Fruit fly (Drosophila melanogaster) whole organism, pupa: ENCODE results near the gene CG10996.

Source experiments
- CG10348 ChIP-seq: fragments of 200-800 bp; sonication (Bioruptor generic); IDR thresholded peaks from 2 replicates; pipeline ENCODE4 v1.3.6; 2022; ENCODE audit warnings: missing biosample characterization, missing genetic modification characterization
- CG4496 ChIP-seq: fragments of 200-800 bp; sonication (Bioruptor generic); IDR thresholded peaks from 3 replicates; pipeline ENCODE4 v1.3.6; 2022; ENCODE audit warnings: missing biosample characterization, missing genetic modification characterization
- CG9948 ChIP-seq: fragments of 200-800 bp; sonication (Bioruptor generic); optimal IDR thresholded peaks from 2 replicates; lab custom pipeline; 2018; ENCODE audit warnings: missing biosample characterization, mild to moderate bottlenecking, missing genetic modification characterization, moderate library complexity
- D1 ChIP-seq: fragments of 200-800 bp; sonication (Bioruptor generic); optimal IDR thresholded peaks from 2 replicates; lab custom pipeline; 2018; ENCODE audit warnings: missing biosample characterization, mild to moderate bottlenecking, missing genetic modification characterization, moderate library complexity
- fd96Ca ChIP-seq: fragments of 200-800 bp; sonication (Bioruptor generic); IDR thresholded peaks from 3 replicates; pipeline ENCODE4 v1.3.6; 2022; ENCODE audit warnings: missing biosample characterization, missing genetic modification characterization

DNA sequence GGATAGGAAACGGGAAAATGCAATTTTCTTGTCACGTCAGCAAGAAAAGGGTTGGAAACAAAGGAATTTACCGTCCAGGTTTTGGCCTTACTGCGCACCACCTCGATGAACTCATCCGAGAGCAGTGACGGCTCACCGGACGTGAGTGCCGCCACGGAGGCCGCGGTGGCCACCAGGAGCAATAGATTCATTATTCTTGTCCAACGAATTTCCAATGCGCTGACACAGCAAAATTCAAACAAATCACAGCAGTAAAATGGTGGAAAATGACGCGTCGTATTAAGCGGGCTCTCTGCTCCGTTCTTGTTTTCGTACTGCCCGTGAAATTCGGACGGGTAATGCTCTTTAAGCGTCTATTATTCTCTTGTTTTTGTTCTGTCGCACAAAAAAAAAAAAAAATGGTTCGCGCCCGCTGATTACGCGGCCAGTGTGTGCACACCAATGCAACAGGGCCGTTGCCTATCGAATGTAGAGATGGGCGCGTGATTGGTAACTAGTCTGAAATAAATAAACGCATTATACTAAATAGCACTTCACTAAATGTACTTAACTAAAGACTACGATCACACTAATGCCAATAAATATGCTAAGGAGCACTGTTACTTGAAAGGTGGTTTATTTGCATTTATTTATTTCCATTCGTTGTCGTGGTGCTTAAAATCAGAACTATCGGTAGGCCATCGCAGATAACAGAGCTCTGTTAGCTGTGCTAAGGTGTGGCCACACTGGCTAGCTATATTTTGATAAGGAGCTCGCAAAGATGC, 15.5 kb downstream of the CG10996 start, which contains the start of the genes CtsB and amrt:
- no peak for TF ChIP-seq CG10348
- TF ChIP-seq D1 (tag; lab: Kevin White, UChicago) = no peak
- TF ChIP-seq fd96Ca (GFP tag; lab: Robert Waterston, UW) = no peak; the same call in 2 of the 3 replicates
- peak; percentile 27 for TF ChIP-seq CG9948 (tag; lab: Kevin White, UChicago)
- TF ChIP-seq CG4496 = peak; percentile 86
